Worm (Caenorhabditis elegans): ENCODE data around the gene tbc-8.
A peak's percentile ranks its signal among the peaks of the same experiment; 100 is the strongest.

Gene tbc-8

ce11 chrIII:10407198-10407663, 42.5 kb downstream of the tbc-8 start, which contains the start of gene hat-1:
TSS of gene hat-1 (minus strand) at chrIII:10407248.
- TF ChIP-seq rcor-1 (GFP tag; IDR thresholded peaks at IDR 0.05), result peak; percentile 95
- TF ChIP-seq athp-1 (tag; optimal IDR thresholded peaks at IDR 0.05), result peak; percentile 97
- no peak; the same call in 1 of the 2 replicates for TF ChIP-seq attf-3 (GFP tag; conservative IDR thresholded peaks at IDR 0.05)
- peak; percentile 91 for TF ChIP-seq somi-1 (GFP tag; optimal IDR thresholded peaks at IDR 0.05)
- TF ChIP-seq mes-4 (tag; optimal IDR thresholded peaks at IDR 0.05), result no peak
- TF ChIP-seq let-607 (tag; optimal IDR thresholded peaks at IDR 0.05), result peak; percentile 81 to 87
- peak; percentile 56 for TF ChIP-seq snpc-4 (GFP tag; optimal IDR thresholded peaks at IDR 0.05)
- TF ChIP-seq snpc-4 (tag; optimal IDR thresholded peaks at IDR 0.05), result peak in 3 of 4 experiments; percentile 79 to 86 (median 80)
- TF ChIP-seq dox-1 (GFP tag; IDR thresholded peaks at IDR 0.05), result peak; percentile 99
- no peak for TF ChIP-seq ceh-79 (tag; optimal IDR thresholded peaks at IDR 0.05)
- TF ChIP-seq egl-44 (GFP tag; IDR thresholded peaks at IDR 0.05), result peak; percentile 53; the same call in 1 of the 2 replicates
- TF ChIP-seq K12H6.12 (tag; optimal IDR thresholded peaks at IDR 0.05), result peak; percentile 89
- TF ChIP-seq unc-62 (GFP tag; optimal IDR thresholded peaks at IDR 0.05), result no peak
- TF ChIP-seq nfya-1 (tag; optimal IDR thresholded peaks at IDR 0.05; ENCODE audit: borderline replicate concordance, insufficient read depth), result no peak
- peak; percentile 71; the same call in 1 of the 2 replicates for TF ChIP-seq sea-2 (GFP tag; IDR thresholded peaks at IDR 0.05)
- no peak for TF ChIP-seq rpc-1 (optimal IDR thresholded peaks at IDR 0.05)
- TF ChIP-seq rpc-1 (tag; optimal IDR thresholded peaks at IDR 0.05), result no peak
- TF ChIP-seq F22D6.2 (tag; optimal IDR thresholded peaks at IDR 0.05), result peak; percentile 63
- peak; percentile 97 for TF ChIP-seq pbrm-1 (GFP tag; IDR thresholded peaks at IDR 0.05)
- TF ChIP-seq F55B11.4 (tag; optimal IDR thresholded peaks at IDR 0.05; ENCODE audit: borderline replicate concordance, insufficient read depth), result no peak
- peak; percentile 93 for TF ChIP-seq ceh-91 (GFP tag; IDR thresholded peaks at IDR 0.05)
- no peak for TF ChIP-seq ztf-22 (GFP tag; optimal IDR thresholded peaks at IDR 0.05)
- TF ChIP-seq ztf-26 (tag; optimal IDR thresholded peaks at IDR 0.05), result peak; percentile 95
- TF ChIP-seq hmg-20 (GFP tag; IDR thresholded peaks at IDR 0.05), result 0 out of 2 replicates have a peak, but pooled peaks have one; percentile 50
- TF ChIP-seq dpff-1 (tag; optimal IDR thresholded peaks at IDR 0.05), result no peak
- peak; percentile 50 for TF ChIP-seq nhr-80 (tag; optimal IDR thresholded peaks at IDR 0.05)
- TF ChIP-seq F52B5.7 (tag; optimal IDR thresholded peaks at IDR 0.05), result no peak
- TF ChIP-seq B0035.1 (tag; optimal IDR thresholded peaks at IDR 0.05), result peak; percentile 68
- no peak for TF ChIP-seq hlh-12 (tag; optimal IDR thresholded peaks at IDR 0.05)
- 0 out of 2 replicates have a peak, but pooled peaks have one; percentile 65 for TF ChIP-seq let-526 (GFP tag; IDR thresholded peaks at IDR 0.05)
- no peak for TF ChIP-seq fkh-3 (tag; optimal IDR thresholded peaks at IDR 0.05)
- TF ChIP-seq egl-18 (GFP tag; IDR thresholded peaks at IDR 0.05), result 0 out of 2 replicates have a peak, but pooled peaks have one; percentile 53
- peak; percentile 79 for TF ChIP-seq madf-10 (tag; optimal IDR thresholded peaks at IDR 0.05)
- peak; percentile 90 for TF ChIP-seq lsl-1 (GFP tag; optimal IDR thresholded peaks at IDR 0.05)
- peak; percentile 82 for TF ChIP-seq ztf-18 (tag; optimal IDR thresholded peaks at IDR 0.05)
- peak; percentile 99 for TF ChIP-seq attf-5 (GFP tag; optimal IDR thresholded peaks at IDR 0.05)
- TF ChIP-seq snpc-1.3 (tag; optimal IDR thresholded peaks at IDR 0.05; ENCODE audit: insufficient read depth), result peak; percentile 82
- TF ChIP-seq Y79H2A.3 (GFP tag; conservative IDR thresholded peaks at IDR 0.05), result no peak
- TF ChIP-seq T07F8.4 (tag; optimal IDR thresholded peaks at IDR 0.05), result no peak
- TF ChIP-seq F33H1.4 (GFP tag; IDR thresholded peaks at IDR 0.05), result peak; percentile 100
- peak; percentile 90 for TF ChIP-seq chd-7 (tag; optimal IDR thresholded peaks at IDR 0.05)
- TF ChIP-seq ztf-25 (GFP tag; IDR thresholded peaks at IDR 0.05), result no peak
- peak; percentile 73 for TF ChIP-seq hrde-1 (tag; optimal IDR thresholded peaks at IDR 0.05; ENCODE audit: borderline replicate concordance)
- no peak for TF ChIP-seq Y53F4B.3 (GFP tag; IDR thresholded peaks at IDR 0.05)
- TF ChIP-seq lsy-27 (tag; optimal IDR thresholded peaks at IDR 0.05; ENCODE audit: borderline replicate concordance, insufficient read depth), result no peak
- no peak for TF ChIP-seq ceh-58 (GFP tag; IDR thresholded peaks at IDR 0.05)
- no peak for TF ChIP-seq ztf-6 (GFP tag; IDR thresholded peaks at IDR 0.05)
- TF ChIP-seq aptf-2 (GFP tag; conservative IDR thresholded peaks at IDR 0.05), result peak; percentile 54

All from whole organism, young adult.